Worm (Caenorhabditis elegans): Measurements from ENCODE around the gene gldi-7.
A peak's percentile ranks its signal among the peaks of the same experiment; 100 is the strongest.

Gene gldi-7

DNA sequence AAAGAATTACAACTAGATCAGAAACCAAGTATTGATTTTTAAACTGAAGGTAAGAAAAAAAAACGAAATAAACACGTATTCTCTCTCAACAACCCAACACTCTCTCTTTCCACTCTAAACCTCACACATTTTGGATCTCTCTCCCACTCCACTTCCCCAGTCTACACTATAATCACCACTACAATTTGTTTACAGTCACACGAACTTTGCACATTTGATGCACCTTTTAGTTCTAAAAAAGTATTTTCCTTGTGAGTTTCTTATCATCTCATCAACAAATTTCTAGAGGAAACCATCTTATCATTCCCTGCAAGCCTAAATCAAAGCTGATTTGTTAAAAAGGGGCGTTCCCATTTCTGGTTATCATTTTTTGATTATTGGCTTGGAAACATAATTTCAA is 46.5 kb downstream of the gldi-7 start (continued):
- peak in 1 of 2 experiments; percentile 86 for TF ChIP-seq hif-1 (tag; optimal IDR thresholded peaks at IDR 0.05)
- peak; percentile 87 for TF ChIP-seq hlh-11 (tag; optimal IDR thresholded peaks at IDR 0.05)
- no peak for TF ChIP-seq spr-3 (GFP tag; optimal IDR thresholded peaks at IDR 0.05)
- TF ChIP-seq unc-62 (GFP tag; optimal IDR thresholded peaks at IDR 0.05 in 1 of 2): no peak
- no peak for TF ChIP-seq unc-62 (tag; optimal IDR thresholded peaks at IDR 0.05)
- 0 out of 2 replicates have a peak, but pooled peaks have one; percentile 42 for TF ChIP-seq pha-4 (GFP tag; IDR thresholded peaks at IDR 0.05)
- no peak for TF ChIP-seq pha-4 (tag; optimal IDR thresholded peaks at IDR 0.05)

DNA sequence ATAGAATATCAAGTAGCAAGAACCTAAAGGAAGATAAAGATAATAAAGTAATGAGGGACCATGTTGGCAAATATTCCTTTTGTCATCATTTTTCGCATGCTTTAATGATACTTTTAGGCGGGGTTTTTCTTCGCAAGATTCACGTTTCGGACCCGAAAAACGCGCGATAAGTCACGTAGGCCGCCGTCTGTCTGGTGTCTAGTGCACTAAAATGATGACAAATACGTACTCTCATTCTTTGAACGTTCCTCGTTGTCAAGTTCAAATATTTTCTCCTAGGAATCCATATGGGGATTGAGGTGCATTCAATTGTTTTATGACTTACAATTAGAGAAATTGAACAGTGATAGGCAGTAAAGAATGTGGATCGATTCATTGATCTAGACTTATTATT is 47.2 kb downstream of the gldi-7 start, which contains the start of gene taap-1:
taap-1 (minus strand) TSS at position 79 of the 394 bp plus-strand sequence.
- TF ChIP-seq snpc-1.2 (GFP tag; IDR thresholded peaks at IDR 0.05) (no peak), mep-1 (tag; optimal IDR thresholded peaks at IDR 0.05) (peak; percentile 29), dmd-6 (GFP tag; IDR thresholded peaks at IDR 0.05) (peak; percentile 80), mdl-1 (tag; optimal IDR thresholded peaks at IDR 0.05) (peak in 1 of 2 experiments; percentile 44), mes-2 (tag; optimal IDR thresholded peaks at IDR 0.05; ENCODE audit: poor library complexity, severe bottlenecking) (peak; percentile 15), hif-1 (tag; optimal IDR thresholded peaks at IDR 0.05) (peak; percentile 94 to 100), hlh-11 (tag; optimal IDR thresholded peaks at IDR 0.05) (peak; percentile 39), attf-4 (tag; optimal IDR thresholded peaks at IDR 0.05) (no peak), nhr-28 (tag; optimal IDR thresholded peaks at IDR 0.05) (peak; percentile 4), nhr-48 (tag; optimal IDR thresholded peaks at IDR 0.05) (peak; percentile 51), hlh-30 (tag; optimal IDR thresholded peaks at IDR 0.05; ENCODE audit: insufficient read depth) (peak; percentile 10), aha-1 (tag) (peak; percentile 100), mxl-3 (GFP tag; optimal IDR thresholded peaks at IDR 0.05) (no peak)

DNA sequence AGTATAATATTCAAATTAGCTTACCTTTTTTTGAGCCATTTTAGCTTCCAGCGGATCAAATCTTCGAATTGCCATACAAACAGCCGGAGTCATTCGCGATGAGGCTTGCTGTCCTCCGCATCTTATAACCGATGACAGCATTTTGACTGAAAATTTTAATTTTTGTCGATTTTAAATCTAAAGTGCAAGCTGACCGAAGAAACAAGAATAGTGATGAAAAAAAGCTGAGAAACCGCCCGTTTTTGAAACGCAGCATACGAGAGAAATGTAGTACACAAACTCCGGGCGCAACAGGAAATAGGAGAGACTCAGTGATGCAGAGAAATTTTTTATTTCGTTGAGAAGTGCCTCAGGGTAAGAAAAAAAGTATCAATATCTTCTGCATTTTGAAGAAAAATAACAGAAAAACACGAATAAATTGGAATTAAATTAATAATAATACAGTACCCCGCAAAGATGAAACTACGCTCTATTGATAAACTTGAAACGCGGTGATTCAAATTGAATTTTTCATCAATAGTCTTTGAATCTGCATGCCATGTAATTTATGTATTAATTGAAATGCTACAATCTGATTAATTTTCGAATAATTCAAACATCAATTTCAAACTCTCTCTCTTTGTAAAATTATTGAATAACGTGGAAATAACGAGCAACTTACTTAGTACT is 47.8 kb downstream of the gldi-7 start:
- TF ChIP-seq ceh-32 (tag; optimal IDR thresholded peaks at IDR 0.05; ENCODE audit: poor library complexity): no peak
- TF ChIP-seq cey-2 (tag; optimal IDR thresholded peaks at IDR 0.05; ENCODE audit: borderline replicate concordance, insufficient read depth): no peak
- TF ChIP-seq nhr-48 (tag; optimal IDR thresholded peaks at IDR 0.05): no peak
- no peak for TF ChIP-seq Y75B8A.6 (GFP tag; IDR thresholded peaks at IDR 0.05)
- peak; percentile 40 for TF ChIP-seq nhr-11 (tag; optimal IDR thresholded peaks at IDR 0.05)
- TF ChIP-seq T26A8.4 (GFP tag; IDR thresholded peaks at IDR 0.05): no peak
- peak; percentile 14 for TF ChIP-seq mxl-3 (GFP tag; optimal IDR thresholded peaks at IDR 0.05)
- peak; percentile 26 for TF ChIP-seq ama-1 (optimal IDR thresholded peaks at IDR 0.05)
- TF ChIP-seq aha-1 (tag): peak; percentile 90
- TF ChIP-seq nhr-28 (tag; optimal IDR thresholded peaks at IDR 0.05): peak; percentile 99
- TF ChIP-seq dpl-1 (GFP tag; optimal IDR thresholded peaks at IDR 0.05): peak; percentile 23
- TF ChIP-seq daf-16 (GFP tag; optimal IDR thresholded peaks at IDR 0.05): no peak
- TF ChIP-seq daf-16 (tag; optimal IDR thresholded peaks at IDR 0.05): peak; percentile 22
- TF ChIP-seq T20F7.1 (GFP tag; optimal IDR thresholded peaks at IDR 0.05): peak; percentile 45
- TF ChIP-seq dmd-6 (GFP tag; IDR thresholded peaks at IDR 0.05): peak; percentile 26; the same call in 1 of the 2 replicates
- TF ChIP-seq snpc-1.2 (GFP tag; IDR thresholded peaks at IDR 0.05): 0 out of 2 replicates have a peak, but pooled peaks have one; percentile 34
- TF ChIP-seq nhr-77 (tag; optimal IDR thresholded peaks at IDR 0.05): peak; percentile 37
- TF ChIP-seq hlh-11 (tag; optimal IDR thresholded peaks at IDR 0.05): peak; percentile 47
- TF ChIP-seq lin-38 (GFP tag; IDR thresholded peaks at IDR 0.05): peak; percentile 46
- no peak for TF ChIP-seq mes-2 (tag; optimal IDR thresholded peaks at IDR 0.05; ENCODE audit: poor library complexity, severe bottlenecking)
- TF ChIP-seq dve-1 (tag; optimal IDR thresholded peaks at IDR 0.05; ENCODE audit: insufficient read depth): peak; percentile 9
- peak; percentile 42 for TF ChIP-seq pqm-1 (tag; optimal IDR thresholded peaks at IDR 0.05)
- TF ChIP-seq lsy-2 (tag; optimal IDR thresholded peaks at IDR 0.05): peak in 1 of 2 experiments; percentile 82

DNA sequence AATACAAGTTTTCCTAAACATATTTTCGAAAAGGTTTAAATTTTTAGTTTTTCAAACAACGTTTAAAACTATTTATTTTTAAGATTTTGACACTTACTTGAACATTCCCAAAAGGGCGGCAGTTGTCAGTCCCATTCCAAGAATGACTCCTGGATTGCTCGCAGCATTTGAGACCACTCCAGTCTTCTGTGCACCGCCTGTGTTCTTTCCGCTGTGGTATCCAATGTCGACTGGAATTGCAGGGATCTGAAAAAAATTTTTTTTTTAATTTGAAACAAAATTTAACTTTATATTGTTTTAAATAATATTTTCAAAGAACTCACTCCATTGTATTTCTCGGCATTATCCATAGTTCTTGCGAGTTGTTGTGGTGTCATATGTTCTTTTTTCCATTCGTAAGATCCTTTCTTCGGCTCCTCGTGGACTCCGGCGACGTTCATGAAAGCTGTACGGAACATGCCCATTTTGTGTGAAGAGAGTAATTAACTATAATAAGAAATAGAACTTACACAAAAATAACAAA is 49.2 kb downstream of the gldi-7 start, which contains the start of gene M05D6.5:
M05D6.5 (minus strand) TSS at position 473 of the 523 bp plus-strand sequence.
- TF ChIP-seq zfp-2 (tag; optimal IDR thresholded peaks at IDR 0.05) (no peak), lin-38 (GFP tag; IDR thresholded peaks at IDR 0.05) (no peak), pha-4 (GFP tag; IDR thresholded peaks at IDR 0.05) (peak; percentile 23; the same call in 1 of the 2 replicates), pha-4 (tag; optimal IDR thresholded peaks at IDR 0.05) (no peak), ces-1 (GFP tag; optimal IDR thresholded peaks at IDR 0.05) (no peak), zfp-3 (GFP tag; conservative IDR thresholded peaks at IDR 0.05) (peak; percentile 57), mxl-3 (GFP tag; optimal IDR thresholded peaks at IDR 0.05) (no peak), nhr-42 (GFP tag; IDR thresholded peaks at IDR 0.05) (no peak), dpl-1 (GFP tag; optimal IDR thresholded peaks at IDR 0.05) (no peak), madf-5 (GFP tag; IDR thresholded peaks at IDR 0.05) (no peak), F10B5.3 (tag; optimal IDR thresholded peaks at IDR 0.05) (no peak), cey-2 (tag; optimal IDR thresholded peaks at IDR 0.05; ENCODE audit: borderline replicate concordance, insufficient read depth) (no peak), mdt-29 (GFP tag; IDR thresholded peaks at IDR 0.05) (no peak), daf-19 (GFP tag; conservative IDR thresholded peaks at IDR 0.05) (no peak), mxl-2 (GFP tag; conservative IDR thresholded peaks at IDR 0.05) (no peak), egl-27 (tag; optimal IDR thresholded peaks at IDR 0.05) (no peak), hif-1 (tag; optimal IDR thresholded peaks at IDR 0.05) (no peak)

Measured in whole organism, L4 larva.